Fruit fly (Drosophila melanogaster) whole organism, embryonic: ENCODE results near the gene DPCoAC.

ENCODE experiments used
- Aef1 ChIP-seq: fragments of 200-800 bp; sonication (Bioruptor generic); IDR thresholded peaks from 3 replicates; pipeline ENCODE4 v1.3.6; 2022; ENCODE audit warnings: missing biosample characterization, missing genetic modification characterization
- Atf-2 ChIP-seq: fragments of 200-800 bp; sonication (Bioruptor generic); optimal IDR thresholded peaks from 2 replicates; lab custom pipeline; 2016; ENCODE audit warnings: missing biosample characterization, missing genetic modification characterization
- C15 ChIP-seq: fragments of 200-800 bp; sonication (Bioruptor generic); IDR thresholded peaks from 3 replicates; pipeline ENCODE4 v1.3.6; 2022; ENCODE audit warnings: missing biosample characterization, missing genetic modification characterization
- CG10209 ChIP-seq: fragments of 200-800 bp; sonication (Bioruptor generic); optimal IDR thresholded peaks from 3 replicates; lab custom pipeline; 2017; ENCODE audit warnings: missing biosample characterization, mild to moderate bottlenecking, missing genetic modification characterization, missing genetic modification reagents
- CG12391 ChIP-seq: fragments of 200-800 bp; sonication (Bioruptor generic); optimal IDR thresholded peaks from 3 replicates; lab custom pipeline; 2018; ENCODE audit warnings: missing biosample characterization, mild to moderate bottlenecking, missing genetic modification characterization, moderate library complexity
- CG12659 ChIP-seq: fragments of 200-800 bp; sonication (Bioruptor generic); optimal IDR thresholded peaks from 3 replicates; lab custom pipeline; 2017; ENCODE audit warnings: mild to moderate bottlenecking, missing biosample characterization, missing genetic modification reagents, missing genetic modification characterization
- CG13424 ChIP-seq: fragments of 200-800 bp; sonication (Bioruptor generic); optimal IDR thresholded peaks from 2 replicates; lab custom pipeline; 2019; ENCODE audit warnings: missing biosample characterization, mild to moderate bottlenecking, missing genetic modification characterization, moderate library complexity
- CG14860 ChIP-seq: fragments of 200-800 bp; sonication (Bioruptor generic); IDR thresholded peaks from 3 replicates; pipeline ENCODE4 v1.3.6; 2022; ENCODE audit warnings: missing biosample characterization, missing genetic modification characterization; ENCODE audit not compliant: partially characterized antibody
- CG14965 ChIP-seq: fragments of 200-800 bp; sonication (Bioruptor generic); optimal IDR thresholded peaks from 2 replicates; lab custom pipeline; 2016; ENCODE audit warnings: missing biosample characterization, missing genetic modification characterization, borderline replicate concordance
- CG15514 ChIP-seq: fragments of 200-800 bp; sonication (Bioruptor generic); optimal IDR thresholded peaks from 3 replicates; lab custom pipeline; 2017; ENCODE audit warnings: missing biosample characterization, missing genetic modification characterization, mild to moderate bottlenecking, moderate library complexity, missing genetic modification reagents
- CG1603 ChIP-seq: fragments of 200-800 bp; sonication (Bioruptor generic); optimal IDR thresholded peaks from 2 replicates; lab custom pipeline; 2019; ENCODE audit warnings: missing biosample characterization, mild to moderate bottlenecking, missing genetic modification characterization, moderate library complexity
- CG16779 ChIP-seq: fragments of 200-800 bp; sonication (Bioruptor generic); IDR thresholded peaks from 2 replicates; pipeline ENCODE4 v1.3.6; 2022; ENCODE audit warnings: missing biosample characterization, missing genetic modification characterization
- CG17361 ChIP-seq: fragments of 200-800 bp; sonication (Bioruptor generic); IDR thresholded peaks from 3 replicates; pipeline ENCODE4 v1.3.6; 2022; ENCODE audit warnings: missing biosample characterization, missing genetic modification characterization
- CG2889 ChIP-seq: fragments of 200-800 bp; sonication (Bioruptor generic); IDR thresholded peaks from 3 replicates; pipeline ENCODE4 v1.3.6; 2022; ENCODE audit warnings: missing biosample characterization, missing genetic modification characterization
- CG5180 ChIP-seq: fragments of 200-800 bp; sonication (Bioruptor generic); optimal IDR thresholded peaks from 3 replicates; lab custom pipeline; 2017; ENCODE audit warnings: missing biosample characterization, missing genetic modification characterization, mild to moderate bottlenecking, moderate library complexity, missing genetic modification reagents
- CG7839 ChIP-seq: fragments of 200-800 bp; sonication (Bioruptor generic); optimal IDR thresholded peaks from 3 replicates; lab custom pipeline; 2018; ENCODE audit warnings: missing biosample characterization, mild to moderate bottlenecking, missing genetic modification characterization, moderate library complexity
- CG7928 ChIP-seq: fragments of 200-800 bp; sonication (Bioruptor generic); optimal IDR thresholded peaks from 2 replicates; lab custom pipeline; 2017; ENCODE audit warnings: missing biosample characterization, mild to moderate bottlenecking, missing genetic modification characterization
- CG8089 ChIP-seq: fragments of 200-800 bp; sonication (Bioruptor generic); optimal IDR thresholded peaks from 3 replicates; lab custom pipeline; 2016; ENCODE audit warnings: missing biosample characterization, missing genetic modification characterization
- CG9215 ChIP-seq: fragments of 200-800 bp; sonication (Bioruptor generic); IDR thresholded peaks from 2 replicates; pipeline ENCODE4 v1.3.6; 2022; ENCODE audit warnings: missing biosample characterization, missing genetic modification characterization
- Dek ChIP-seq: fragments of 200-800 bp; sonication (Bioruptor generic); optimal IDR thresholded peaks from 3 replicates; lab custom pipeline; 2019; ENCODE audit warnings: missing biosample characterization, mild to moderate bottlenecking, missing genetic modification characterization, moderate library complexity
- Dp ChIP-seq: fragments of 200-800 bp; sonication (Bioruptor generic); optimal IDR thresholded peaks from 2 replicates; lab custom pipeline; 2018; ENCODE audit warnings: missing biosample characterization, mild to moderate bottlenecking, missing genetic modification characterization, moderate library complexity
- E2f1 ChIP-seq: fragments of 200-800 bp; sonication (Bioruptor generic); IDR thresholded peaks from 2 replicates; pipeline ENCODE4 v1.3.6; 2022; ENCODE audit warnings: missing biosample characterization, missing genetic modification characterization
- Fer1 ChIP-seq: fragments of 200-800 bp; sonication (Bioruptor generic); optimal IDR thresholded peaks from 2 replicates; lab custom pipeline; 2017; ENCODE audit warnings: missing biosample characterization, mild to moderate bottlenecking, missing genetic modification characterization
- HmgZ ChIP-seq: fragments of 200-800 bp; sonication (Bioruptor generic); optimal IDR thresholded peaks from 2 replicates; lab custom pipeline; 2018; ENCODE audit warnings: missing biosample characterization, mild to moderate bottlenecking, missing genetic modification characterization
- Hr78 ChIP-seq, 2 experiments: fragments of 200-800 bp in 1 of 2; fragments of >200 bp in 1 of 2; sonication (Bioruptor generic) in 1 of 2; optimal IDR thresholded peaks; 2 replicates each; lab custom pipeline; 2017 to 2019; ENCODE audit warnings: missing biosample characterization in 2 of 2, missing genetic modification characterization in 2 of 2, mild to moderate bottlenecking in 1 of 2, moderate library complexity in 1 of 2
- Lim3 ChIP-seq: fragments of 200-800 bp; sonication (Bioruptor generic); IDR thresholded peaks from 2 replicates; pipeline ENCODE4 v1.3.6; 2022; ENCODE audit warnings: missing biosample characterization, missing genetic modification characterization
- Mad ChIP-seq: fragments of 200-800 bp; sonication (Bioruptor generic); optimal IDR thresholded peaks from 2 replicates; lab custom pipeline; 2016; ENCODE audit warnings: missing biosample characterization, missing genetic modification characterization
- Med ChIP-seq: fragments of 200-800 bp; sonication (Bioruptor generic); peaks from one replicate; lab custom pipeline; 2016; ENCODE audit warnings: missing biosample characterization, missing genetic modification characterization, mild to moderate bottlenecking, inconsistent platforms, moderate library complexity
- Side ChIP-seq: fragments of 200-800 bp; sonication (Bioruptor generic); optimal IDR thresholded peaks from 2 replicates; lab custom pipeline; 2016; ENCODE audit warnings: missing biosample characterization, missing genetic modification characterization
- Sox102F ChIP-seq: fragments of 200-800 bp; sonication (Bioruptor generic); optimal IDR thresholded peaks from 2 replicates; lab custom pipeline; 2018; ENCODE audit warnings: missing biosample characterization, mild to moderate bottlenecking, missing genetic modification characterization, moderate library complexity
- Sry-δ ChIP-seq: fragments of 200-800 bp; sonication (Bioruptor generic); optimal IDR thresholded peaks from 2 replicates; lab custom pipeline; 2016; ENCODE audit warnings: missing biosample characterization, missing genetic modification characterization
- Usf ChIP-seq: fragments of 200-800 bp; sonication (Bioruptor generic); optimal IDR thresholded peaks from 2 replicates; lab custom pipeline; 2017; ENCODE audit warnings: missing genotype, missing biosample characterization, missing genetic modification characterization
- Vsx1 ChIP-seq: fragments of 200-800 bp; sonication (Bioruptor generic); optimal IDR thresholded peaks from 2 replicates; lab custom pipeline; 2017; ENCODE audit warnings: missing biosample characterization, mild to moderate bottlenecking, missing genetic modification characterization, missing genetic modification reagents
- bbx ChIP-seq: fragments of 200-800 bp; sonication (Bioruptor generic); IDR thresholded peaks from 2 replicates; pipeline ENCODE4 v1.3.6; 2022; ENCODE audit warnings: missing biosample characterization, missing genetic modification characterization; ENCODE audit not compliant: partially characterized antibody
- bigmax ChIP-seq: fragments of 200-800 bp; sonication (Bioruptor generic); optimal IDR thresholded peaks from 2 replicates; lab custom pipeline; 2018; ENCODE audit warnings: missing biosample characterization, mild to moderate bottlenecking, missing genetic modification characterization
- cad ChIP-seq: fragments of >200 bp; optimal IDR thresholded peaks from 2 replicates; lab custom pipeline; 2017; ENCODE audit warnings: missing biosample characterization, missing genetic modification characterization
- cas ChIP-seq: fragments of 200-800 bp; sonication (Bioruptor generic); IDR thresholded peaks from 2 replicates; pipeline ENCODE4 v1.3.6; 2022; ENCODE audit warnings: missing biosample characterization, missing genetic modification characterization
- dm ChIP-seq: fragments of 200-800 bp; sonication (Bioruptor generic); optimal IDR thresholded peaks from 3 replicates; lab custom pipeline; 2016; ENCODE audit warnings: missing biosample characterization, missing genetic modification characterization
- grn ChIP-seq: fragments of 200-800 bp; sonication (Bioruptor generic); optimal IDR thresholded peaks from 3 replicates; lab custom pipeline; 2017; ENCODE audit warnings: missing biosample characterization, missing genetic modification characterization
- ham ChIP-seq: fragments of 200-800 bp; sonication (Bioruptor generic); IDR thresholded peaks from 2 replicates; pipeline ENCODE4 v1.3.6; 2022; ENCODE audit warnings: missing biosample characterization, missing genetic modification characterization
- hth ChIP-seq: fragments of >200 bp; optimal IDR thresholded peaks from 2 replicates; lab custom pipeline; 2017; ENCODE audit warnings: inconsistent platforms
- nerfin-1 ChIP-seq: fragments of 200-800 bp; sonication (Bioruptor generic); optimal IDR thresholded peaks from 3 replicates; lab custom pipeline; 2019; ENCODE audit warnings: missing biosample characterization, mild to moderate bottlenecking, missing genetic modification characterization, moderate library complexity
- onecut ChIP-seq: fragments of 200-800 bp; sonication (Bioruptor generic); IDR thresholded peaks from 2 replicates; pipeline ENCODE4 v1.3.6; 2022; ENCODE audit warnings: missing biosample characterization, missing genetic modification characterization
- peb ChIP-seq: fragments of 200-800 bp; sonication (Bioruptor generic); IDR thresholded peaks from 2 replicates; pipeline ENCODE4 v1.3.6; 2022; ENCODE audit warnings: missing biosample characterization, missing genetic modification characterization
- pzg ChIP-seq: fragments of 200-800 bp; sonication (Bioruptor generic); optimal IDR thresholded peaks from 3 replicates; lab custom pipeline; 2018; ENCODE audit warnings: missing biosample characterization, mild to moderate bottlenecking, missing genetic modification characterization, moderate library complexity
- rib ChIP-seq: fragments of 200-800 bp; sonication (Bioruptor generic); IDR thresholded peaks from 2 replicates; pipeline ENCODE4 v1.3.6; 2022; ENCODE audit warnings: missing biosample characterization, missing genetic modification characterization
- scrt ChIP-seq: fragments of 200-800 bp; sonication (Bioruptor generic); optimal IDR thresholded peaks from 2 replicates; lab custom pipeline; 2018; ENCODE audit warnings: missing biosample characterization, mild to moderate bottlenecking, missing genetic modification characterization, moderate library complexity
- tll ChIP-seq, 2 experiments: fragments of 200-800 bp in 1 of 2; fragments of >200 bp in 1 of 2; sonication (Bioruptor generic) in 1 of 2; optimal IDR thresholded peaks; 2 replicates each; lab custom pipeline; 2017 to 2019; ENCODE audit warnings: missing biosample characterization in 2 of 2, missing genetic modification characterization in 2 of 2, mild to moderate bottlenecking in 1 of 2, moderate library complexity in 1 of 2

DPCoAC gene

dm6 chr3R:20552093-20552492 is 5.4 kb downstream of the DPCoAC start, which contains the start of gene Stat92E (continued):
- TF ChIP-seq pzg (GFP tag; lab: Kevin White, UChicago) (peak; percentile 64), CG17361 (GFP tag; lab: Robert Waterston, UW) (no peak), onecut (GFP tag; lab: Robert Waterston, UW) (peak; percentile 25; the same call in 1 of the 2 replicates), CG1603 (tag; lab: Kevin White, UChicago) (peak; percentile 28), Sry-δ (GFP tag; lab: Kevin White, UChicago) (peak; percentile 32), CG15514 (GFP tag; lab: Kevin White, UChicago) (peak; percentile 14), grn (GFP tag; lab: Kevin White, UChicago) (peak; percentile 87), bigmax (GFP tag; lab: Kevin White, UChicago) (peak; percentile 81)

dm6 chr3R:20551487-20552079 is 5.9 kb downstream of the DPCoAC start:
- TF ChIP-seq cad (GFP tag; lab: Kevin White, UChicago) = no peak
- no peak for TF ChIP-seq Hr78 (GFP tag; optimal IDR thresholded peaks at IDR 0.05; lab: Kevin White, UChicago)
- TF ChIP-seq Lim3 (GFP tag; lab: Robert Waterston, UW) = no peak
- no peak for TF ChIP-seq Atf-2
- no peak for TF ChIP-seq CG14860 (GFP tag; lab: Robert Waterston, UW)
- no peak for TF ChIP-seq CG12391 (tag; lab: Kevin White, UChicago)
- no peak; the same call in 1 of the 2 replicates for TF ChIP-seq rib (GFP tag; lab: Robert Waterston, UW)
- TF ChIP-seq CG2889 (GFP tag; lab: Robert Waterston, UW) = no peak
- no peak for TF ChIP-seq cas
- peak in 1 of 2 experiments; percentile 74 for TF ChIP-seq tll (GFP tag; optimal IDR thresholded peaks at IDR 0.05; lab: Kevin White, UChicago)
- TF ChIP-seq CG5180 = peak; percentile 22
- TF ChIP-seq CG9215 (GFP tag; lab: Robert Waterston, UW) = no peak
- TF ChIP-seq CG8089 = no peak
- peak; percentile 38 for TF ChIP-seq Vsx1 (GFP tag; lab: Kevin White, UChicago)
- no peak for TF ChIP-seq E2f1
- no peak for TF ChIP-seq Aef1 (GFP tag; lab: Robert Waterston, UW)
- no peak for TF ChIP-seq CG7839
- no peak for TF ChIP-seq dm (GFP tag; lab: Kevin White, UChicago)
- TF ChIP-seq Med (GFP tag; lab: Kevin White, UChicago) = peak; percentile 45
- no peak for TF ChIP-seq hth (lab: Kevin White, UChicago)
- TF ChIP-seq HmgZ (tag; lab: Kevin White, UChicago) = no peak
- no peak for TF ChIP-seq peb (GFP tag; lab: Robert Waterston, UW)
- TF ChIP-seq CG12659 = no peak
- TF ChIP-seq CG14965 (GFP tag; lab: Kevin White, UChicago) = no peak
- TF ChIP-seq ham = no peak
- TF ChIP-seq Fer1 (GFP tag; lab: Kevin White, UChicago) = peak; percentile 7
- TF ChIP-seq Dek (tag; lab: Kevin White, UChicago) = no peak
- TF ChIP-seq CG13424 = no peak
- no peak for TF ChIP-seq Sox102F (GFP tag; lab: Kevin White, UChicago)
- no peak for TF ChIP-seq Mad (GFP tag; lab: Kevin White, UChicago)
- no peak for TF ChIP-seq CG10209 (GFP tag; lab: Kevin White, UChicago)
- TF ChIP-seq CG16779 (GFP tag; lab: Robert Waterston, UW) = no peak
- TF ChIP-seq nerfin-1 (tag; lab: Kevin White, UChicago) = peak; percentile 18
- no peak for TF ChIP-seq C15 (GFP tag; lab: Robert Waterston, UW)
- no peak for TF ChIP-seq Usf
- no peak for TF ChIP-seq bbx
- TF ChIP-seq Dp (GFP tag; lab: Kevin White, UChicago) = no peak
- TF ChIP-seq CG7928 = peak; percentile 80
- no peak for TF ChIP-seq Side
- peak; percentile 97 for TF ChIP-seq scrt (GFP tag; lab: Kevin White, UChicago)
